Fruit fly (Drosophila melanogaster): ENCODE results near the gene CG17110.

dm6 chr3R:23110724-23111123 lies 19.2 kb downstream of the CG17110 start:
- no peak for TF ChIP-seq Myc (optimal IDR thresholded peaks at IDR 0.05)
- no peak for TF ChIP-seq h (optimal IDR thresholded peaks at IDR 0.05)
- no peak for TF ChIP-seq ttk (optimal IDR thresholded peaks at IDR 0.05)
- TF ChIP-seq insv (optimal IDR thresholded peaks at IDR 0.05): no peak
- TF ChIP-seq Sin3A (optimal IDR thresholded peaks at IDR 0.05): no peak

All from Kc167 (cell line).